Worm (Caenorhabditis elegans): Measurements from ENCODE around the gene K11H3.3.

The K11H3.3 gene

ce11 chrIII:9827163-9827951 lies 24.3 kb upstream of the K11H3.3 start, which contains the start of the genes ZK632.10 and ZK632.11:
ZK632.10 (minus strand) TSS chrIII:9827722.
ZK632.11 (plus strand) TSS chrIII:9827915.
- no peak for TF ChIP-seq ceh-82 (tag; optimal IDR thresholded peaks at IDR 0.05)
- TF ChIP-seq elt-3 (tag; optimal IDR thresholded peaks at IDR 0.05), result no peak
- peak; percentile 36 for TF ChIP-seq sma-3 (GFP tag; optimal IDR thresholded peaks at IDR 0.05)
- TF ChIP-seq lin-39 (tag; optimal IDR thresholded peaks at IDR 0.05), result no peak
- peak; percentile 33 for TF ChIP-seq fos-1 (tag; optimal IDR thresholded peaks at IDR 0.05)
- TF ChIP-seq unc-55 (GFP tag; optimal IDR thresholded peaks at IDR 0.05), result peak; percentile 93
- peak; percentile 7 for TF ChIP-seq egl-27 (tag; optimal IDR thresholded peaks at IDR 0.05)
- TF ChIP-seq ztf-1 (GFP tag; conservative IDR thresholded peaks at IDR 0.05), result no peak
- no peak for TF ChIP-seq mbf-1 (tag; optimal IDR thresholded peaks at IDR 0.05)
- no peak for TF ChIP-seq lin-11 (tag; optimal IDR thresholded peaks at IDR 0.05)
- TF ChIP-seq nhr-77 (tag; optimal IDR thresholded peaks at IDR 0.05), result no peak
- TF ChIP-seq unc-62 (GFP tag; optimal IDR thresholded peaks at IDR 0.05), result no peak
- TF ChIP-seq nhr-129 (tag; optimal IDR thresholded peaks at IDR 0.05), result peak; percentile 44
- TF ChIP-seq ztf-11 (tag; optimal IDR thresholded peaks at IDR 0.05), result no peak
- no peak for TF ChIP-seq sem-4 (tag; optimal IDR thresholded peaks at IDR 0.05)
- no peak for TF ChIP-seq Y55F3AM.14 (GFP tag; optimal IDR thresholded peaks at IDR 0.05)
- peak; percentile 30 for TF ChIP-seq crh-2 (tag; optimal IDR thresholded peaks at IDR 0.05)
- no peak for TF ChIP-seq nhr-237 (tag; optimal IDR thresholded peaks at IDR 0.05)
- no peak for TF ChIP-seq blmp-1 (tag; optimal IDR thresholded peaks at IDR 0.05; ENCODE audit: insufficient read depth)
- no peak for TF ChIP-seq snpc-4 (tag; optimal IDR thresholded peaks at IDR 0.05)
- no peak for TF ChIP-seq nhr-6 (tag; optimal IDR thresholded peaks at IDR 0.05)
- no peak for TF ChIP-seq unc-39 (tag; optimal IDR thresholded peaks at IDR 0.05)
- TF ChIP-seq lsy-2 (tag; optimal IDR thresholded peaks at IDR 0.05), result peak; percentile 86 to 99
- no peak for TF ChIP-seq R02D3.7 (tag; optimal IDR thresholded peaks at IDR 0.05)
- no peak for TF ChIP-seq ZK546.5 (tag; optimal IDR thresholded peaks at IDR 0.05)
- no peak for TF ChIP-seq mab-5 (tag; optimal IDR thresholded peaks at IDR 0.05)
- TF ChIP-seq nhr-25 (tag; optimal IDR thresholded peaks at IDR 0.05), result peak; percentile 9
- TF ChIP-seq nhr-23 (tag; optimal IDR thresholded peaks at IDR 0.05), result no peak
- no peak for TF ChIP-seq zag-1 (tag; optimal IDR thresholded peaks at IDR 0.05)
- no peak for TF ChIP-seq mdl-1 (tag; optimal IDR thresholded peaks at IDR 0.05)
- no peak for TF ChIP-seq F13H6.1 (tag; optimal IDR thresholded peaks at IDR 0.05)
- TF ChIP-seq C34F6.9 (tag; optimal IDR thresholded peaks at IDR 0.05), result peak; percentile 81
- TF ChIP-seq alr-1 (tag; optimal IDR thresholded peaks at IDR 0.05), result no peak
- TF ChIP-seq ceh-16 (tag; optimal IDR thresholded peaks at IDR 0.05), result no peak
- no peak for TF ChIP-seq dmd-4 (tag; optimal IDR thresholded peaks at IDR 0.05)
- TF ChIP-seq lin-13 (GFP tag; optimal IDR thresholded peaks at IDR 0.05), result peak; percentile 61
- TF ChIP-seq ama-1 (optimal IDR thresholded peaks at IDR 0.05), result no peak
- TF ChIP-seq ztf-4 (tag; optimal IDR thresholded peaks at IDR 0.05), result peak; percentile 16
- TF ChIP-seq skn-1 (tag; optimal IDR thresholded peaks at IDR 0.05), result no peak
- no peak for TF ChIP-seq nhr-21 (tag; optimal IDR thresholded peaks at IDR 0.05)
- TF ChIP-seq nhr-11 (tag; optimal IDR thresholded peaks at IDR 0.05), result no peak
- TF ChIP-seq nhr-12 (tag; optimal IDR thresholded peaks at IDR 0.05), result no peak
- peak; percentile 25 for TF ChIP-seq gmeb-1 (tag; optimal IDR thresholded peaks at IDR 0.05)
- no peak for TF ChIP-seq sma-9 (GFP tag; optimal IDR thresholded peaks at IDR 0.05)
- no peak for TF ChIP-seq sma-9 (tag; optimal IDR thresholded peaks at IDR 0.05)
- TF ChIP-seq aly-2 (tag; optimal IDR thresholded peaks at IDR 0.05), result no peak
- no peak for TF ChIP-seq nhr-10 (tag; optimal IDR thresholded peaks at IDR 0.05)
